Fruit fly (Drosophila melanogaster): ENCODE results near the gene Idgf2.

The Idgf2 gene

dm6 chr2L:16422657-16423473 lies 24.3 kb upstream of the Idgf2 start (continued):
- TF ChIP-seq CG8281 (tag; optimal IDR thresholded peaks at IDR 0.05) (peak; percentile 84), nerfin-1 (tag; optimal IDR thresholded peaks at IDR 0.05) (peak; percentile 12), CG1832 (GFP tag; optimal IDR thresholded peaks at IDR 0.05) (peak; percentile 93), CG8478 (optimal IDR thresholded peaks at IDR 0.05) (peak; percentile 95), Nf-YB (GFP tag; optimal IDR thresholded peaks at IDR 0.05) (peak; percentile 97), sqz (GFP tag; optimal IDR thresholded peaks at IDR 0.05) (peak; percentile 85), CG4282 (GFP tag; optimal IDR thresholded peaks at IDR 0.05) (no peak), lov (optimal IDR thresholded peaks at IDR 0.05) (no peak), lov (GFP tag; IDR thresholded peaks at IDR 0.05) (0 out of 3 replicates have a peak, but pooled peaks have one; percentile 43), Nf-YA (GFP tag; IDR thresholded peaks at IDR 0.05) (peak; percentile 55; the same call in 1 of the 2 replicates), Trl (optimal IDR thresholded peaks at IDR 0.05) (peak; percentile 85 to 88), Trl (GFP tag; optimal IDR thresholded peaks at IDR 0.05) (peak; percentile 26), z (GFP tag; IDR thresholded peaks at IDR 0.05) (0 out of 3 replicates have a peak, but pooled peaks have one; percentile 9), pfk (GFP tag; optimal IDR thresholded peaks at IDR 0.05) (peak; percentile 98), CG2199 (GFP tag; IDR thresholded peaks at IDR 0.05) (peak; percentile 83; the same call in 1 of the 3 replicates), inv (GFP tag; IDR thresholded peaks at IDR 0.05; ENCODE audit: partially characterized antibody) (0 out of 2 replicates have a peak, but pooled peaks have one; percentile 8), CG8290 (GFP tag; optimal IDR thresholded peaks at IDR 0.05) (no peak), CG8290 (tag; optimal IDR thresholded peaks at IDR 0.05) (peak in 1 of 2 experiments; percentile 36), CG3163 (GFP tag; optimal IDR thresholded peaks at IDR 0.05) (peak; percentile 12), CG15011 (GFP tag; optimal IDR thresholded peaks at IDR 0.05) (no peak), H15 (GFP tag; IDR thresholded peaks at IDR 0.05) (no peak), ewg (GFP tag; optimal IDR thresholded peaks at IDR 0.05) (peak; percentile 23), CG14014 (GFP tag; IDR thresholded peaks at IDR 0.05) (no peak), CG7271 (tag; optimal IDR thresholded peaks at IDR 0.05) (no peak), Abd-B (GFP tag; optimal IDR thresholded peaks at IDR 0.05) (peak; percentile 16), jing (GFP tag; optimal IDR thresholded peaks at IDR 0.05) (peak; percentile 42), h (optimal IDR thresholded peaks at IDR 0.05) (no peak), yki (optimal IDR thresholded peaks at IDR 0.05) (peak; percentile 25), Med (GFP tag) (peak; percentile 57), CG15479 (GFP tag; optimal IDR thresholded peaks at IDR 0.05) (peak; percentile 34), CG15073 (GFP tag; optimal IDR thresholded peaks at IDR 0.05) (no peak), gsb-n (tag; optimal IDR thresholded peaks at IDR 0.05) (peak; percentile 9), Taf1 (GFP tag; IDR thresholded peaks at IDR 0.05) (no peak)

dm6 chr2L:16435637-16436036 lies 11.5 kb upstream of the Idgf2 start:
- TF ChIP-seq knrl (GFP tag; IDR thresholded peaks at IDR 0.05; ENCODE audit: partially characterized antibody) (no peak), bsh (GFP tag; optimal IDR thresholded peaks at IDR 0.05) (peak in 1 of 2 experiments; percentile 28)

dm6 chr2L:16437945-16438344 lies 9.2 kb upstream of the Idgf2 start:
- TF ChIP-seq CG11504 (tag; optimal IDR thresholded peaks at IDR 0.05): peak; percentile 12
- peak; percentile 13 for TF ChIP-seq tio (GFP tag; optimal IDR thresholded peaks at IDR 0.05)
- peak; percentile 27; the same call in 1 of the 2 replicates for TF ChIP-seq Xrp1 (GFP tag; IDR thresholded peaks at IDR 0.05)
- TF ChIP-seq lola (GFP tag; optimal IDR thresholded peaks at IDR 0.05): peak in 1 of 3 experiments; percentile 22
- peak; percentile 17 for TF ChIP-seq nom (GFP tag; optimal IDR thresholded peaks at IDR 0.05)
- 0 out of 2 replicates have a peak, but pooled peaks have one; percentile 9 for TF ChIP-seq Drgx (GFP tag; IDR thresholded peaks at IDR 0.05)
- peak; percentile 0 for TF ChIP-seq CG10209 (GFP tag; optimal IDR thresholded peaks at IDR 0.05)
- TF ChIP-seq CG7839 (tag; optimal IDR thresholded peaks at IDR 0.05): peak; percentile 1
- TF ChIP-seq Ptx1 (GFP tag; IDR thresholded peaks at IDR 0.05): 0 out of 2 replicates have a peak, but pooled peaks have one; percentile 9
- TF ChIP-seq bsh (GFP tag; optimal IDR thresholded peaks at IDR 0.05): peak in 1 of 2 experiments; percentile 10
- TF ChIP-seq CkIIα-i1 (GFP tag; IDR thresholded peaks at IDR 0.05): no peak
- TF ChIP-seq CG18262 (tag; optimal IDR thresholded peaks at IDR 0.05): peak; percentile 14
- no peak for TF ChIP-seq MTF-1 (GFP tag; optimal IDR thresholded peaks at IDR 0.05; ENCODE audit: borderline replicate concordance)
- TF ChIP-seq CG10565 (GFP tag; optimal IDR thresholded peaks at IDR 0.05): no peak
- no peak for TF ChIP-seq Bgb (GFP tag; IDR thresholded peaks at IDR 0.05; ENCODE audit: partially characterized antibody)

Measured in whole organism, embryonic.